Fruit fly (Drosophila melanogaster) whole organism, embryonic: ENCODE measurements around the gene CSN6.

Source experiments
- Bdp1 ChIP-seq: fragments of 200-800 bp; sonication (Bioruptor generic); optimal IDR thresholded peaks from 3 replicates; lab custom pipeline; 2016; ENCODE audit warnings: missing biosample characterization, missing genetic modification characterization
- Blimp-1 ChIP-seq: fragments of 200-800 bp; sonication (Bioruptor generic); optimal IDR thresholded peaks from 3 replicates; lab custom pipeline; 2018; ENCODE audit warnings: missing biosample characterization, missing genetic modification characterization, mild to moderate bottlenecking, moderate library complexity, missing genetic modification reagents
- CG10959 ChIP-seq: fragments of 200-800 bp; sonication (Bioruptor generic); IDR thresholded peaks from 2 replicates; pipeline ENCODE4 v1.3.6; 2022; ENCODE audit warnings: missing biosample characterization, missing genetic modification characterization
- CG11695 ChIP-seq: fragments of 200-800 bp; sonication (Bioruptor generic); IDR thresholded peaks from 3 replicates; pipeline ENCODE4 v1.3.6; 2022; ENCODE audit warnings: missing biosample characterization, missing genetic modification characterization
- CG12219 ChIP-seq: fragments of 200-800 bp; sonication (Bioruptor generic); optimal IDR thresholded peaks from 3 replicates; lab custom pipeline; 2018; ENCODE audit warnings: missing biosample characterization, mild to moderate bottlenecking, missing genetic modification characterization
- CG13287 ChIP-seq: fragments of 200-800 bp; sonication (Bioruptor generic); IDR thresholded peaks from 2 replicates; pipeline ENCODE4 v1.3.6; 2022; ENCODE audit warnings: missing biosample characterization, missing genetic modification characterization; ENCODE audit not compliant: partially characterized antibody
- CG13424 ChIP-seq: fragments of 200-800 bp; sonication (Bioruptor generic); optimal IDR thresholded peaks from 2 replicates; lab custom pipeline; 2019; ENCODE audit warnings: missing biosample characterization, mild to moderate bottlenecking, missing genetic modification characterization, moderate library complexity
- CG13624 ChIP-seq: fragments of 200-800 bp; sonication (Bioruptor generic); optimal IDR thresholded peaks from 2 replicates; lab custom pipeline; 2016; ENCODE audit warnings: missing biosample characterization, missing genetic modification characterization
- CG14965 ChIP-seq: fragments of 200-800 bp; sonication (Bioruptor generic); optimal IDR thresholded peaks from 2 replicates; lab custom pipeline; 2016; ENCODE audit warnings: missing biosample characterization, missing genetic modification characterization, borderline replicate concordance
- CG17361 ChIP-seq: fragments of 200-800 bp; sonication (Bioruptor generic); IDR thresholded peaks from 3 replicates; pipeline ENCODE4 v1.3.6; 2022; ENCODE audit warnings: missing biosample characterization, missing genetic modification characterization
- CG30403 ChIP-seq: fragments of 200-800 bp; sonication (Bioruptor generic); optimal IDR thresholded peaks from 3 replicates; lab custom pipeline; 2016; ENCODE audit warnings: missing biosample characterization, missing genetic modification characterization
- CG30431 ChIP-seq: fragments of 200-800 bp; sonication (Bioruptor generic); optimal IDR thresholded peaks from 2 replicates; lab custom pipeline; 2017; ENCODE audit warnings: missing biosample characterization, missing genetic modification characterization
- CG31441 ChIP-seq: fragments of 200-800 bp; sonication (Bioruptor generic); IDR thresholded peaks from 2 replicates; pipeline ENCODE4 v1.3.6; 2022; ENCODE audit warnings: missing biosample characterization, missing genetic modification characterization
- CG32532 ChIP-seq: fragments of 200-800 bp; sonication (Bioruptor generic); IDR thresholded peaks from 2 replicates; pipeline ENCODE4 v1.3.6; 2022; ENCODE audit warnings: missing biosample characterization, missing genetic modification characterization
- CG3838 ChIP-seq: fragments of 200-800 bp; sonication (Bioruptor generic); optimal IDR thresholded peaks from 3 replicates; lab custom pipeline; 2016; ENCODE audit warnings: missing biosample characterization, missing genetic modification characterization
- CG4730 ChIP-seq: fragments of 200-800 bp; sonication (Bioruptor generic); IDR thresholded peaks from 2 replicates; pipeline ENCODE4 v1.3.6; 2022; ENCODE audit warnings: missing biosample characterization, missing genetic modification characterization
- CG6689 ChIP-seq: fragments of 200-800 bp; sonication (Bioruptor generic); IDR thresholded peaks from 2 replicates; pipeline ENCODE4 v1.3.6; 2022; ENCODE audit warnings: missing biosample characterization, missing genetic modification characterization
- CG7987 ChIP-seq: fragments of 200-800 bp; sonication (Bioruptor generic); optimal IDR thresholded peaks from 2 replicates; lab custom pipeline; 2018; ENCODE audit warnings: missing biosample characterization, mild to moderate bottlenecking, missing genetic modification characterization, moderate library complexity
- CG8388 ChIP-seq: fragments of 200-800 bp; sonication (Bioruptor generic); optimal IDR thresholded peaks from 2 replicates; lab custom pipeline; 2019; ENCODE audit warnings: missing biosample characterization, mild to moderate bottlenecking, missing genetic modification characterization, moderate library complexity
- CG9817 ChIP-seq: fragments of 200-800 bp; sonication (Bioruptor generic); optimal IDR thresholded peaks from 2 replicates; lab custom pipeline; 2018; ENCODE audit warnings: missing biosample characterization, mild to moderate bottlenecking, missing genetic modification characterization, moderate library complexity
- HmgD ChIP-seq: fragments of 200-800 bp; sonication (Bioruptor generic); optimal IDR thresholded peaks from 3 replicates; lab custom pipeline; 2016; ENCODE audit warnings: missing biosample characterization, missing genetic modification characterization
- Hr39 ChIP-seq: fragments of >200 bp; optimal IDR thresholded peaks from 2 replicates; lab custom pipeline; 2017
- MESR4 ChIP-seq: fragments of 200-800 bp; sonication (Bioruptor generic); optimal IDR thresholded peaks from 2 replicates; lab custom pipeline; 2018; ENCODE audit warnings: missing biosample characterization, mild to moderate bottlenecking, missing genetic modification characterization, moderate library complexity
- Max ChIP-seq: fragments of 200-800 bp; sonication (Bioruptor generic); optimal IDR thresholded peaks from 2 replicates; lab custom pipeline; 2016; ENCODE audit warnings: missing biosample characterization, mild to moderate bottlenecking, missing genetic modification characterization
- Sox100B ChIP-seq: fragments of 200-800 bp; sonication (Bioruptor generic); optimal IDR thresholded peaks from 3 replicates; lab custom pipeline; 2018; ENCODE audit warnings: missing biosample characterization, mild to moderate bottlenecking, missing genetic modification characterization
- Sry-δ ChIP-seq: fragments of 200-800 bp; sonication (Bioruptor generic); optimal IDR thresholded peaks from 2 replicates; lab custom pipeline; 2016; ENCODE audit warnings: missing biosample characterization, missing genetic modification characterization
- Stat92E ChIP-seq, 3 experiments: fragments of >200 bp in 2 of 3; fragments of 200-800 bp in 1 of 3; sonication (Bioruptor generic) in 1 of 3; optimal IDR thresholded peaks; 2 replicates each; lab custom pipeline; 2017 to 2019; ENCODE audit warnings: missing biosample characterization in 3 of 3, missing genetic modification characterization in 3 of 3, mild to moderate bottlenecking in 1 of 3, moderate library complexity in 1 of 3
- TFAM ChIP-seq: fragments of 200-800 bp; sonication (Bioruptor generic); optimal IDR thresholded peaks from 2 replicates; lab custom pipeline; 2017; ENCODE audit warnings: missing biosample characterization, missing genetic modification characterization, inconsistent platforms
- Taf1 ChIP-seq: fragments of 200-800 bp; sonication (Bioruptor generic); IDR thresholded peaks from 2 replicates; pipeline ENCODE4 v1.3.6; 2022; ENCODE audit warnings: missing biosample characterization, missing genetic modification characterization
- Trl ChIP-seq, 3 experiments: fragments of >200 bp in 2 of 3; fragments of 200-800 bp in 1 of 3; sonication (Bioruptor generic) in 1 of 3; optimal IDR thresholded peaks; 2 replicates in 1 of 3; 3 replicates in 2 of 3; lab custom pipeline; 2016 to 2017; ENCODE audit warnings: missing biosample characterization in 1 of 3, missing genetic modification characterization in 1 of 3
- ap ChIP-seq: fragments of 200-800 bp; sonication (Bioruptor generic); IDR thresholded peaks from 2 replicates; pipeline ENCODE4 v1.3.6; 2022; ENCODE audit warnings: missing biosample characterization, missing genetic modification characterization
- bigmax ChIP-seq: fragments of 200-800 bp; sonication (Bioruptor generic); optimal IDR thresholded peaks from 2 replicates; lab custom pipeline; 2018; ENCODE audit warnings: missing biosample characterization, mild to moderate bottlenecking, missing genetic modification characterization
- disco-r ChIP-seq: fragments of 200-800 bp; sonication (Bioruptor generic); optimal IDR thresholded peaks from 2 replicates; lab custom pipeline; 2016; ENCODE audit warnings: missing biosample characterization, missing genetic modification characterization
- dmrt99B ChIP-seq: fragments of 200-800 bp; sonication (Bioruptor generic); optimal IDR thresholded peaks from 2 replicates; lab custom pipeline; 2018; ENCODE audit warnings: missing biosample characterization, mild to moderate bottlenecking, missing genetic modification characterization, moderate library complexity
- dysf ChIP-seq: fragments of 200-800 bp; sonication (Bioruptor generic); IDR thresholded peaks from 3 replicates; pipeline ENCODE4 v1.3.6; 2022; ENCODE audit warnings: missing biosample characterization, missing genetic modification characterization
- gsb ChIP-seq: fragments of 200-800 bp; sonication (Bioruptor generic); IDR thresholded peaks from 2 replicates; pipeline ENCODE4 v1.3.6; 2022; ENCODE audit warnings: missing biosample characterization, missing genetic modification characterization
- jing ChIP-seq: fragments of 200-800 bp; sonication (Bioruptor generic); optimal IDR thresholded peaks from 2 replicates; lab custom pipeline; 2018; ENCODE audit warnings: missing biosample characterization, mild to moderate bottlenecking, missing genetic modification characterization
- kay ChIP-seq: fragments of 200-800 bp; sonication (Bioruptor generic); optimal IDR thresholded peaks from 2 replicates; lab custom pipeline; 2016; ENCODE audit warnings: missing biosample characterization, missing genetic modification characterization
- luna ChIP-seq: fragments of 200-800 bp; sonication (Bioruptor generic); optimal IDR thresholded peaks from 2 replicates; lab custom pipeline; 2016; ENCODE audit warnings: missing biosample characterization, missing genetic modification characterization
- mirr ChIP-seq: fragments of 200-800 bp; sonication (Bioruptor generic); optimal IDR thresholded peaks from 3 replicates; lab custom pipeline; 2018; ENCODE audit warnings: missing biosample characterization, mild to moderate bottlenecking, missing genetic modification characterization
- p53 ChIP-seq: fragments of 200-800 bp; sonication (Bioruptor generic); optimal IDR thresholded peaks from 2 replicates; lab custom pipeline; 2016; ENCODE audit warnings: missing biosample characterization, missing genetic modification characterization
- pita ChIP-seq: fragments of 200-800 bp; sonication (Bioruptor generic); optimal IDR thresholded peaks from 2 replicates; lab custom pipeline; 2017; ENCODE audit warnings: missing biosample characterization, mild to moderate bottlenecking, missing genetic modification characterization
- prd ChIP-seq, 3 experiments: fragments of >200 bp in 2 of 3; fragments of 200-800 bp in 1 of 3; sonication (Bioruptor generic) in 1 of 3; optimal IDR thresholded peaks in 2 of 3; IDR thresholded peaks in 1 of 3; 2 replicates in 2 of 3; 3 replicates in 1 of 3; pipeline versions ENCODE4 v1.3.6 to Lab custom; 2017 to 2022; ENCODE audit warnings: missing biosample characterization in 1 of 3, missing genetic modification characterization in 1 of 3
- pros ChIP-seq: fragments of 200-800 bp; sonication (Bioruptor generic); optimal IDR thresholded peaks from 3 replicates; lab custom pipeline; 2019; ENCODE audit warnings: missing biosample characterization, mild to moderate bottlenecking, missing genetic modification characterization, moderate library complexity
- ro ChIP-seq: fragments of 200-800 bp; sonication (Bioruptor generic); IDR thresholded peaks from 2 replicates; pipeline ENCODE4 v1.3.6; 2022; ENCODE audit warnings: missing biosample characterization, missing genetic modification characterization
- stwl ChIP-seq: fragments of 200-800 bp; sonication (Bioruptor generic); optimal IDR thresholded peaks from 3 replicates; lab custom pipeline; 2018; ENCODE audit warnings: missing biosample characterization, mild to moderate bottlenecking, missing genetic modification characterization, moderate library complexity
- sug ChIP-seq: fragments of 200-800 bp; optimal IDR thresholded peaks from 2 replicates; lab custom pipeline; 2019; ENCODE audit warnings: missing biosample characterization, mild to moderate bottlenecking, missing genetic modification characterization, moderate library complexity
- vfl ChIP-seq: fragments of 200-800 bp; sonication (Bioruptor generic); optimal IDR thresholded peaks from 2 replicates; lab custom pipeline; 2016; ENCODE audit warnings: missing biosample characterization, missing genetic modification characterization
- wek ChIP-seq: fragments of 200-800 bp; sonication (Bioruptor generic); optimal IDR thresholded peaks from 3 replicates; lab custom pipeline; 2018; ENCODE audit warnings: missing biosample characterization, mild to moderate bottlenecking, missing genetic modification characterization, moderate library complexity
- zen2 ChIP-seq: fragments of 200-800 bp; sonication (Bioruptor generic); IDR thresholded peaks from 3 replicates; pipeline ENCODE4 v1.3.6; 2022; ENCODE audit warnings: missing biosample characterization, missing genetic modification characterization; ENCODE audit not compliant: partially characterized antibody

CSN6 gene

dm6 chr3R:22596450-22596849, 15.9 kb downstream of the CSN6 start (continued):
- TF ChIP-seq CG32532 (GFP tag; lab: Robert Waterston, UW) (no peak), mirr (peak; percentile 79), CG8388 (GFP tag; lab: Kevin White, UChicago) (no peak), bigmax (GFP tag; lab: Kevin White, UChicago) (no peak), sug (tag; lab: Kevin White, UChicago) (peak; percentile 58), disco-r (GFP tag; lab: Kevin White, UChicago) (no peak), prd (optimal IDR thresholded peaks at IDR 0.05; lab: Kevin White, UChicago) (no peak), prd (GFP tag; IDR thresholded peaks at IDR 0.05; lab: Robert Waterston, UW) (no peak), ap (GFP tag; lab: Robert Waterston, UW) (no peak), luna (GFP tag; lab: Kevin White, UChicago) (peak; percentile 40), CG30403 (GFP tag; lab: Kevin White, UChicago) (no peak), wek (GFP tag; lab: Kevin White, UChicago) (peak; percentile 59), CG10959 (GFP tag; lab: Robert Waterston, UW) (peak; percentile 5; the same call in 1 of the 2 replicates), CG17361 (GFP tag; lab: Robert Waterston, UW) (no peak), CG13624 (GFP tag; lab: Kevin White, UChicago) (no peak), stwl (tag; lab: Kevin White, UChicago) (no peak), Sox100B (GFP tag; lab: Kevin White, UChicago) (no peak), CG7987 (GFP tag; lab: Kevin White, UChicago) (peak; percentile 76), CG11695 (peak; percentile 73; the same call in 2 of the 3 replicates), dysf (GFP tag; lab: Robert Waterston, UW) (no peak; the same call in 2 of the 3 replicates), CG30431 (GFP tag; lab: Kevin White, UChicago) (no peak), vfl (GFP tag; lab: Kevin White, UChicago) (no peak), HmgD (GFP tag; lab: Kevin White, UChicago) (no peak), ro (GFP tag; lab: Robert Waterston, UW) (no peak), CG6689 (GFP tag; lab: Robert Waterston, UW) (peak; percentile 36), Hr39 (lab: Kevin White, UChicago) (no peak), CG13287 (GFP tag; lab: Robert Waterston, UW) (no peak), CG31441 (GFP tag; lab: Robert Waterston, UW) (0 out of 2 replicates have a peak, but pooled peaks have one; percentile 12), pita (GFP tag; lab: Kevin White, UChicago) (no peak), CG3838 (GFP tag; lab: Kevin White, UChicago) (peak; percentile 10), CG14965 (GFP tag; lab: Kevin White, UChicago) (peak; percentile 30), Bdp1 (GFP tag; lab: Kevin White, UChicago) (peak; percentile 11), jing (no peak), Trl (optimal IDR thresholded peaks at IDR 0.05; lab: Kevin White, UChicago) (no peak), Trl (GFP tag; optimal IDR thresholded peaks at IDR 0.05; lab: Kevin White, UChicago) (peak; percentile 67), Blimp-1 (GFP tag; lab: Kevin White, UChicago) (peak; percentile 39), CG13424 (peak; percentile 7), kay (GFP tag; lab: Kevin White, UChicago) (no peak), Max (GFP tag; lab: Kevin White, UChicago) (no peak), Taf1 (no peak), dmrt99B (tag; lab: Kevin White, UChicago) (peak; percentile 34), Sry-δ (GFP tag; lab: Kevin White, UChicago) (no peak), MESR4 (GFP tag; lab: Kevin White, UChicago) (no peak), TFAM (GFP tag; lab: Kevin White, UChicago) (no peak), p53 (peak; percentile 54), Stat92E (GFP tag; optimal IDR thresholded peaks at IDR 0.05; lab: Kevin White, UChicago) (no peak), CG4730 (no peak), gsb (GFP tag; lab: Robert Waterston, UW) (peak; percentile 22; the same call in 1 of the 2 replicates), zen2 (GFP tag; lab: Robert Waterston, UW) (no peak), CG9817 (tag; lab: Kevin White, UChicago) (peak; percentile 7), pros (GFP tag; lab: Kevin White, UChicago) (no peak), CG12219 (GFP tag; lab: Kevin White, UChicago) (peak; percentile 39)
